Fruit fly (Drosophila melanogaster) whole organism, embryonic: Measurements from ENCODE around the gene CG42638.
A peak's percentile ranks its signal among the peaks of the same experiment; 100 is the strongest.

Source experiments
- Blimp-1 ChIP-seq: fragments of 200-800 bp; sonication (Bioruptor generic); optimal IDR thresholded peaks from 3 replicates; lab custom pipeline; 2018; ENCODE audit warnings: missing biosample characterization, missing genetic modification characterization, mild to moderate bottlenecking, moderate library complexity, missing genetic modification reagents
- BtbVII ChIP-seq: fragments of 200-800 bp; sonication (Bioruptor generic); optimal IDR thresholded peaks from 3 replicates; lab custom pipeline; 2017; ENCODE audit warnings: missing biosample characterization, mild to moderate bottlenecking, missing genetic modification characterization
- C15 ChIP-seq: fragments of 200-800 bp; sonication (Bioruptor generic); IDR thresholded peaks from 3 replicates; pipeline ENCODE4 v1.3.6; 2022; ENCODE audit warnings: missing biosample characterization, missing genetic modification characterization
- CG10979 ChIP-seq: fragments of 200-800 bp; sonication (Bioruptor generic); optimal IDR thresholded peaks from 2 replicates; lab custom pipeline; 2018; ENCODE audit warnings: missing biosample characterization, mild to moderate bottlenecking, missing genetic modification characterization, moderate library complexity
- CG12219 ChIP-seq: fragments of 200-800 bp; sonication (Bioruptor generic); optimal IDR thresholded peaks from 3 replicates; lab custom pipeline; 2018; ENCODE audit warnings: missing biosample characterization, mild to moderate bottlenecking, missing genetic modification characterization
- CG1233 ChIP-seq: fragments of 200-800 bp; sonication (Bioruptor generic); optimal IDR thresholded peaks from 4 replicates; lab custom pipeline; 2018; ENCODE audit warnings: missing biosample characterization, mild to moderate bottlenecking, missing genetic modification characterization
- CG13424 ChIP-seq: fragments of 200-800 bp; sonication (Bioruptor generic); optimal IDR thresholded peaks from 2 replicates; lab custom pipeline; 2019; ENCODE audit warnings: missing biosample characterization, mild to moderate bottlenecking, missing genetic modification characterization, moderate library complexity
- CG13624 ChIP-seq: fragments of 200-800 bp; sonication (Bioruptor generic); optimal IDR thresholded peaks from 2 replicates; lab custom pipeline; 2016; ENCODE audit warnings: missing biosample characterization, missing genetic modification characterization
- CG14050 ChIP-seq: fragments of 200-800 bp; sonication (Bioruptor generic); IDR thresholded peaks from 3 replicates; pipeline ENCODE4 v1.3.6; 2022; ENCODE audit warnings: missing biosample characterization, missing genetic modification characterization
- CG1529 ChIP-seq: fragments of 200-800 bp; sonication (Bioruptor generic); optimal IDR thresholded peaks from 3 replicates; lab custom pipeline; 2018; ENCODE audit warnings: missing biosample characterization, missing genetic modification characterization
- CG18011 ChIP-seq: fragments of 200-800 bp; sonication (Bioruptor generic); optimal IDR thresholded peaks from 2 replicates; lab custom pipeline; 2017; ENCODE audit warnings: missing biosample characterization, missing genetic modification characterization, mild to moderate bottlenecking, moderate library complexity, missing genotype
- CG18764 ChIP-seq: fragments of 200-800 bp; sonication (Bioruptor generic); optimal IDR thresholded peaks from 3 replicates; lab custom pipeline; 2016; ENCODE audit warnings: missing biosample characterization, missing genetic modification characterization
- CG2678 ChIP-seq: fragments of 200-800 bp; sonication (Bioruptor generic); optimal IDR thresholded peaks from 3 replicates; lab custom pipeline; 2019; ENCODE audit warnings: missing biosample characterization, mild to moderate bottlenecking, missing genetic modification characterization, moderate library complexity
- CG30403 ChIP-seq: fragments of 200-800 bp; sonication (Bioruptor generic); optimal IDR thresholded peaks from 3 replicates; lab custom pipeline; 2016; ENCODE audit warnings: missing biosample characterization, missing genetic modification characterization
- CG3065 ChIP-seq: fragments of 200-800 bp; sonication (Bioruptor generic); optimal IDR thresholded peaks from 2 replicates; lab custom pipeline; 2016; ENCODE audit warnings: missing biosample characterization, missing genetic modification characterization
- CG32532 ChIP-seq: fragments of 200-800 bp; sonication (Bioruptor generic); IDR thresholded peaks from 2 replicates; pipeline ENCODE4 v1.3.6; 2022; ENCODE audit warnings: missing biosample characterization, missing genetic modification characterization
- CG33213 ChIP-seq: fragments of 200-800 bp; sonication (Bioruptor generic); optimal IDR thresholded peaks from 3 replicates; lab custom pipeline; 2016; ENCODE audit warnings: missing biosample characterization, missing genetic modification characterization
- CG4282 ChIP-seq: fragments of 200-800 bp; sonication (Bioruptor generic); optimal IDR thresholded peaks from 2 replicates; lab custom pipeline; 2016; ENCODE audit warnings: missing biosample characterization, missing genetic modification characterization
- CG6272 ChIP-seq: fragments of 200-800 bp; sonication (Bioruptor generic); IDR thresholded peaks from 2 replicates; pipeline ENCODE4 v1.3.6; 2022; ENCODE audit warnings: missing biosample characterization, missing genetic modification characterization
- CG7271 ChIP-seq: fragments of 200-800 bp; sonication (Bioruptor generic); optimal IDR thresholded peaks from 2 replicates; lab custom pipeline; 2018; ENCODE audit warnings: missing biosample characterization, mild to moderate bottlenecking, missing genetic modification characterization, moderate library complexity
- CG7745 ChIP-seq: fragments of 200-800 bp; sonication (Bioruptor generic); optimal IDR thresholded peaks from 2 replicates; lab custom pipeline; 2018; ENCODE audit warnings: missing biosample characterization, mild to moderate bottlenecking, missing genetic modification characterization, moderate library complexity
- CG7928 ChIP-seq: fragments of 200-800 bp; sonication (Bioruptor generic); optimal IDR thresholded peaks from 2 replicates; lab custom pipeline; 2017; ENCODE audit warnings: missing biosample characterization, mild to moderate bottlenecking, missing genetic modification characterization
- CG8924 ChIP-seq: fragments of 200-800 bp; optimal IDR thresholded peaks from 3 replicates; lab custom pipeline; 2019; ENCODE audit warnings: missing biosample characterization, mild to moderate bottlenecking, missing genetic modification characterization, moderate library complexity
- CG9437 ChIP-seq: fragments of 200-800 bp; sonication (Bioruptor generic); optimal IDR thresholded peaks from 2 replicates; lab custom pipeline; 2018; ENCODE audit warnings: missing biosample characterization, mild to moderate bottlenecking, missing genetic modification characterization
- Dip3 ChIP-seq: fragments of 200-800 bp; sonication (Bioruptor generic); optimal IDR thresholded peaks from 3 replicates; lab custom pipeline; 2016; ENCODE audit warnings: missing biosample characterization, missing genetic modification characterization
- Doc3 ChIP-seq: fragments of 200-800 bp; sonication (Bioruptor generic); IDR thresholded peaks from 3 replicates; pipeline ENCODE4 v1.3.6; 2022; ENCODE audit warnings: missing biosample characterization, missing genetic modification characterization; ENCODE audit not compliant: partially characterized antibody
- Dref ChIP-seq: fragments of 200-800 bp; sonication (Bioruptor generic); IDR thresholded peaks from 2 replicates; pipeline ENCODE4 v1.3.6; 2022; ENCODE audit warnings: missing biosample characterization, missing genetic modification characterization
- E2f1 ChIP-seq: fragments of 200-800 bp; sonication (Bioruptor generic); IDR thresholded peaks from 2 replicates; pipeline ENCODE4 v1.3.6; 2022; ENCODE audit warnings: missing biosample characterization, missing genetic modification characterization
- Hmr ChIP-seq: fragments of 200-800 bp; sonication (Bioruptor generic); optimal IDR thresholded peaks from 3 replicates; lab custom pipeline; 2017; ENCODE audit warnings: mild to moderate bottlenecking, missing biosample characterization, missing genetic modification reagents, missing genetic modification characterization
- Nf-YC ChIP-seq: fragments of 200-800 bp; optimal IDR thresholded peaks from 3 replicates; lab custom pipeline; 2019; ENCODE audit warnings: missing biosample characterization, mild to moderate bottlenecking, missing genetic modification characterization, moderate library complexity
- NfI ChIP-seq: fragments of 200-800 bp; sonication (Bioruptor generic); optimal IDR thresholded peaks from 3 replicates; lab custom pipeline; 2018; ENCODE audit warnings: missing biosample characterization, mild to moderate bottlenecking, missing genetic modification characterization, moderate library complexity
- Vsx1 ChIP-seq: fragments of 200-800 bp; sonication (Bioruptor generic); optimal IDR thresholded peaks from 2 replicates; lab custom pipeline; 2017; ENCODE audit warnings: missing biosample characterization, mild to moderate bottlenecking, missing genetic modification characterization, missing genetic modification reagents
- cwo ChIP-seq: fragments of 200-800 bp; sonication (Bioruptor generic); optimal IDR thresholded peaks from 3 replicates; lab custom pipeline; 2017; ENCODE audit warnings: missing biosample characterization, missing genetic modification characterization, mild to moderate bottlenecking, moderate library complexity, missing genetic modification reagents
- dysf ChIP-seq: fragments of 200-800 bp; sonication (Bioruptor generic); IDR thresholded peaks from 3 replicates; pipeline ENCODE4 v1.3.6; 2022; ENCODE audit warnings: missing biosample characterization, missing genetic modification characterization
- exex ChIP-seq: fragments of 200-800 bp; sonication (Bioruptor generic); optimal IDR thresholded peaks from 4 replicates; lab custom pipeline; 2018; ENCODE audit warnings: missing biosample characterization, mild to moderate bottlenecking, missing genetic modification characterization, moderate library complexity
- fd3F ChIP-seq: fragments of 200-800 bp; sonication (Bioruptor generic); optimal IDR thresholded peaks from 2 replicates; lab custom pipeline; 2018; ENCODE audit warnings: missing biosample characterization, mild to moderate bottlenecking, missing genetic modification characterization, moderate library complexity
- fd96Cb ChIP-seq: fragments of 200-800 bp; sonication (Bioruptor generic); optimal IDR thresholded peaks from 2 replicates; lab custom pipeline; 2018; ENCODE audit warnings: missing biosample characterization, mild to moderate bottlenecking, missing genetic modification characterization, moderate library complexity
- grn ChIP-seq: fragments of 200-800 bp; sonication (Bioruptor generic); optimal IDR thresholded peaks from 3 replicates; lab custom pipeline; 2017; ENCODE audit warnings: missing biosample characterization, missing genetic modification characterization
- gro ChIP-seq: fragments of 200-800 bp; sonication (Bioruptor generic); optimal IDR thresholded peaks from 2 replicates; lab custom pipeline; 2016; ENCODE audit warnings: missing biosample characterization, missing genetic modification characterization
- gsb-n ChIP-seq: fragments of 200-800 bp; sonication (Bioruptor generic); optimal IDR thresholded peaks from 3 replicates; lab custom pipeline; 2018; ENCODE audit warnings: missing biosample characterization, mild to moderate bottlenecking, missing genetic modification characterization
- kah ChIP-seq: fragments of 200-800 bp; sonication (Bioruptor generic); optimal IDR thresholded peaks from 2 replicates; lab custom pipeline; 2018; ENCODE audit warnings: missing biosample characterization, mild to moderate bottlenecking, missing genetic modification characterization
- klu ChIP-seq: fragments of 200-800 bp; sonication (Bioruptor generic); IDR thresholded peaks from 2 replicates; pipeline ENCODE4 v1.3.6; 2022; ENCODE audit warnings: missing biosample characterization, missing genetic modification characterization
- knrl ChIP-seq: fragments of 200-800 bp; sonication (Bioruptor generic); IDR thresholded peaks from 3 replicates; pipeline ENCODE4 v1.3.6; 2022; ENCODE audit warnings: missing biosample characterization, missing genetic modification characterization; ENCODE audit not compliant: partially characterized antibody
- pb ChIP-seq: fragments of 200-800 bp; sonication (Bioruptor generic); optimal IDR thresholded peaks from 3 replicates; lab custom pipeline; 2016; ENCODE audit warnings: missing biosample characterization, missing genetic modification characterization
- phol ChIP-seq: fragments of 200-800 bp; sonication (Bioruptor generic); optimal IDR thresholded peaks from 3 replicates; lab custom pipeline; 2018; ENCODE audit warnings: missing biosample characterization, mild to moderate bottlenecking, missing genetic modification characterization, moderate library complexity
- usp ChIP-seq: fragments of >200 bp; optimal IDR thresholded peaks from 2 replicates; lab custom pipeline; 2017; ENCODE audit warnings: missing biosample characterization, missing genetic modification characterization
- z ChIP-seq: fragments of 200-800 bp; sonication (Bioruptor generic); IDR thresholded peaks from 3 replicates; pipeline ENCODE4 v1.3.6; 2022; ENCODE audit warnings: missing biosample characterization, missing genetic modification characterization
- zf30C ChIP-seq: fragments of 200-800 bp; sonication (Bioruptor generic); optimal IDR thresholded peaks from 3 replicates; lab custom pipeline; 2018; ENCODE audit warnings: missing biosample characterization, mild to moderate bottlenecking, missing genetic modification characterization

The CG42638 gene

DNA sequence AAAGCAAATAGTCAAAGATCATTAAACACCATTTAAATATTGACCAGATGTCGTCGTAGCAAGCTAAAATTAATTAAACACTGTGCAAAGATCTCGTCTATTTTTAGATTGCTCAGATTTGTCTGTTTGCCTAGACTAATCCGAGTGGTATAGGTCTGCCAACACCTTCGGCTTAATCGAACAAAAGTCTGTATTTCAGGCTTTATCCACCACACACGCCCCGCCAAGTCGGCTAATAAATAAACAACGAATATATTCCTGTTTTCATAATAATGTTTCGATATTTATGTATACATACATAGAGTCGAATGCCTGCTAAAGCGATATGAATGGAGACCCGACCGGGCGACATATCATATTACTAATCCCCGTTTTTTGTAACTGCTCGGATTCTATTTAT lies 29.0 kb upstream of the CG42638 start (continued):
- TF ChIP-seq Hmr, result peak; percentile 41
- TF ChIP-seq BtbVII (GFP tag; lab: Kevin White, UChicago), result no peak

dm6 chr3L:19777279-19777960 lies 27.9 kb upstream of the CG42638 start:
- TF ChIP-seq CG33213 (GFP tag; lab: Kevin White, UChicago) (no peak), CG32532 (GFP tag; lab: Robert Waterston, UW) (no peak), CG18764 (GFP tag; lab: Kevin White, UChicago) (no peak), CG7928 (no peak), zf30C (GFP tag; lab: Kevin White, UChicago) (no peak), fd3F (GFP tag; lab: Kevin White, UChicago) (no peak), klu (GFP tag; lab: Robert Waterston, UW) (no peak), Dip3 (GFP tag; lab: Kevin White, UChicago) (no peak), CG8924 (no peak), Vsx1 (GFP tag; lab: Kevin White, UChicago) (peak; percentile 89), dysf (GFP tag; lab: Robert Waterston, UW) (no peak), CG18011 (GFP tag; lab: Kevin White, UChicago) (no peak), CG12219 (GFP tag; lab: Kevin White, UChicago) (no peak), z (no peak), CG3065 (GFP tag; lab: Kevin White, UChicago) (no peak), pb (GFP tag; lab: Kevin White, UChicago) (no peak), Blimp-1 (GFP tag; lab: Kevin White, UChicago) (no peak), kah (no peak), Doc3 (GFP tag; lab: Robert Waterston, UW) (no peak), cwo (no peak), C15 (GFP tag; lab: Robert Waterston, UW) (no peak), CG10979 (tag; lab: Kevin White, UChicago) (no peak), fd96Cb (no peak), Nf-YC (no peak), CG1233 (no peak), CG2678 (tag; lab: Kevin White, UChicago) (no peak), NfI (GFP tag; lab: Kevin White, UChicago) (no peak), CG14050 (GFP tag; lab: Robert Waterston, UW) (no peak), Dref (no peak), CG4282 (GFP tag; lab: Kevin White, UChicago) (no peak), CG6272 (GFP tag; lab: Robert Waterston, UW) (no peak), CG1529 (no peak), CG13624 (GFP tag; lab: Kevin White, UChicago) (no peak), phol (tag; lab: Kevin White, UChicago) (no peak), CG7745 (tag; lab: Kevin White, UChicago) (no peak), exex (tag; lab: Kevin White, UChicago) (peak; percentile 93), CG30403 (GFP tag; lab: Kevin White, UChicago) (no peak), E2f1 (GFP tag; lab: Robert Waterston, UW) (no peak), CG7271 (tag; lab: Kevin White, UChicago) (no peak), gro (GFP tag; lab: Kevin White, UChicago) (peak; percentile 72), gsb-n (tag; lab: Kevin White, UChicago) (no peak), grn (peak; percentile 33), usp (GFP tag; lab: Kevin White, UChicago) (no peak), knrl (GFP tag; lab: Robert Waterston, UW) (no peak), CG13424 (tag; lab: Kevin White, UChicago) (no peak), CG9437 (GFP tag; lab: Kevin White, UChicago) (peak; percentile 13)
